Worm (Caenorhabditis elegans): ENCODE results near the gene F41H10.12.

DNA sequence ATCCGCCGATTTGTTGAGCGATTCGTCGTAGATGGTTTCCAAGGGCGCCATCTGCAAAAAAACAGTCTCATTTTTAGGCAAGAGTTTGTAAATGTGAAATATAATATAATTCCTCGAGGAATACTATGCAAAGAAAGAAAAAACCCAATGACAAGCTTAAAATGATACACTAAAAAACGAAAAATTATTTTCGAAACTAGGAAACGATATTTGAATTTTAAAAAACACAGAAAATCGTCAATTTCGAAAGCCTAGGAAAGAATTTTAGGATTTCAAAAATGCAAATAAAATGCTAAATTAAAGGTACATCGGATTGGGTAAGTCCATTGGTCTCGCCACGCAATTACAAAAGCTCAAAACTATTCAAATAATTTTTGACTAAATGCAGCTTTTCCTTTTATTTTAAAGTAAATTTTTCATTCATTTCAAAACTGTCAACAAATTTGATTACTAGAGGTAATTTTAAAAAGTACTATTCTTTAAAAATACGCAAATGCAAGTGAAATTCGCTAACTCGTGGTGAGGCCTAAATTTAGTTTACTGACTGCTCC lies 6.5 kb downstream of the F41H10.12 start, which contains the start of the genes htp-1 and ZK616.5:
- TF ChIP-seq nhr-77 (tag; optimal IDR thresholded peaks at IDR 0.05) (no peak), daf-12 (tag; optimal IDR thresholded peaks at IDR 0.05) (no peak), lin-13 (GFP tag; optimal IDR thresholded peaks at IDR 0.05) (no peak), daf-8 (GFP tag; IDR thresholded peaks at IDR 0.05) (no peak), skn-1 (tag; optimal IDR thresholded peaks at IDR 0.05) (no peak), pha-4 (GFP tag; IDR thresholded peaks at IDR 0.05) (no peak), pha-4 (tag; optimal IDR thresholded peaks at IDR 0.05) (no peak), madf-9 (GFP tag; conservative IDR thresholded peaks at IDR 0.05) (no peak), set-16 (GFP tag; IDR thresholded peaks at IDR 0.05) (no peak), unc-130 (GFP tag; optimal IDR thresholded peaks at IDR 0.05) (no peak)

Data from whole organism, L4 larva.